Worm (Caenorhabditis elegans) whole organism, mixed stage, embryonic: ENCODE results near the gene ZK792.4.

ENCODE experiments used
- M03D4.4 ChIP-seq: sonication (generic microtip); optimal IDR thresholded peaks from 2 replicates; lab custom pipeline; 2017; ENCODE audit warnings: mild to moderate bottlenecking, missing genetic modification characterization, missing compliant biosample characterization
- bed-3 ChIP-seq: fragments of 200-800 bp; sonication (Bioruptor generic); optimal IDR thresholded peaks from 3 replicates; lab custom pipeline; 2018; ENCODE audit warnings: mild to moderate bottlenecking, missing genetic modification characterization, moderate library complexity, missing compliant biosample characterization
- blmp-1 ChIP-seq: fragments of 150-350 bp; optimal IDR thresholded peaks from 2 replicates; lab custom pipeline; 2014; ENCODE audit warnings: missing biosample characterization, missing genetic modification characterization
- ceh-39 ChIP-seq: fragments of 150-350 bp; optimal IDR thresholded peaks from 2 replicates; lab custom pipeline; 2014; ENCODE audit warnings: missing biosample characterization, missing genetic modification characterization
- ceh-83 ChIP-seq: fragments of 200-800 bp; sonication (Bioruptor generic); optimal IDR thresholded peaks from 2 replicates; lab custom pipeline; 2018; ENCODE audit warnings: mild to moderate bottlenecking, missing genetic modification characterization, missing compliant biosample characterization
- ces-1 ChIP-seq: fragments of 150-350 bp; optimal IDR thresholded peaks from 2 replicates; lab custom pipeline; 2014; ENCODE audit warnings: missing biosample characterization, missing genetic modification reagents, missing genetic modification characterization
- cnd-1 ChIP-seq: fragments of 200-800 bp; sonication (Bioruptor generic); optimal IDR thresholded peaks from 2 replicates; lab custom pipeline; 2018; ENCODE audit warnings: mild to moderate bottlenecking, missing genetic modification characterization, missing compliant biosample characterization
- drap-1 ChIP-seq: fragments of 200-800 bp; sonication (Bioruptor generic); optimal IDR thresholded peaks from 3 replicates; lab custom pipeline; 2018; ENCODE audit warnings: mild to moderate bottlenecking, missing genetic modification characterization, missing compliant biosample characterization
- elt-1 ChIP-seq: sonication (generic microtip); optimal IDR thresholded peaks from 2 replicates; lab custom pipeline; 2017; ENCODE audit warnings: missing genetic modification characterization, mild to moderate bottlenecking, missing compliant biosample characterization, antibody characterized with exemption, moderate library complexity, borderline replicate concordance; ENCODE audit not compliant: insufficient read depth
- elt-3 ChIP-seq: fragments of 150-350 bp; optimal IDR thresholded peaks from 2 replicates; lab custom pipeline; 2014; ENCODE audit warnings: missing biosample characterization, missing genetic modification characterization
- flh-1 ChIP-seq: fragments of 200-800 bp; sonication (Bioruptor generic); optimal IDR thresholded peaks from 2 replicates; lab custom pipeline; 2018; ENCODE audit warnings: mild to moderate bottlenecking, missing genetic modification characterization, moderate library complexity, missing compliant biosample characterization
- ham-2 ChIP-seq: fragments of 200-800 bp; sonication (Bioruptor generic); optimal IDR thresholded peaks from 2 replicates; lab custom pipeline; 2018; ENCODE audit warnings: mild to moderate bottlenecking, missing genetic modification characterization, missing compliant biosample characterization
- hlh-1 ChIP-seq: fragments of 150-350 bp; optimal IDR thresholded peaks from 2 replicates; lab custom pipeline; 2014; ENCODE audit warnings: missing biosample characterization, missing genetic modification reagents, missing genetic modification characterization
- lin-13 ChIP-seq: fragments of 150-350 bp; optimal IDR thresholded peaks from 2 replicates; lab custom pipeline; 2014; ENCODE audit warnings: missing biosample characterization, missing genetic modification characterization
- lsy-2 ChIP-seq: fragments of 150-350 bp; optimal IDR thresholded peaks from 2 replicates; lab custom pipeline; 2014; ENCODE audit warnings: missing biosample characterization, missing genetic modification characterization
- mab-5 ChIP-seq: fragments of 150-350 bp; optimal IDR thresholded peaks from 2 replicates; lab custom pipeline; 2014; ENCODE audit warnings: missing biosample characterization, missing genetic modification characterization
- mep-1 ChIP-seq: fragments of 150-350 bp; optimal IDR thresholded peaks from 2 replicates; lab custom pipeline; 2017; ENCODE audit warnings: missing biosample characterization, missing genetic modification reagents, missing genetic modification characterization, inconsistent platforms
- mls-2 ChIP-seq: sonication (generic microtip); optimal IDR thresholded peaks from 2 replicates; lab custom pipeline; 2016; ENCODE audit warnings: mild to moderate bottlenecking, missing genetic modification characterization, moderate library complexity, missing compliant biosample characterization
- nhr-12 ChIP-seq: fragments of 150-350 bp; optimal IDR thresholded peaks from 2 replicates; lab custom pipeline; 2014; ENCODE audit warnings: missing biosample characterization, missing genetic modification characterization
- nhr-2 ChIP-seq: fragments of 150-350 bp; optimal IDR thresholded peaks from 2 replicates; lab custom pipeline; 2014; ENCODE audit warnings: missing biosample characterization, missing genetic modification characterization
- nhr-237 ChIP-seq: fragments of 150-350 bp; optimal IDR thresholded peaks from 2 replicates; lab custom pipeline; 2014; ENCODE audit warnings: missing biosample characterization, missing genetic modification characterization
- nhr-28 ChIP-seq: fragments of 150-350 bp; optimal IDR thresholded peaks from 2 replicates; lab custom pipeline; 2014; ENCODE audit warnings: missing biosample characterization, missing genetic modification characterization
- nhr-76 ChIP-seq: sonication (generic microtip); optimal IDR thresholded peaks from 2 replicates; lab custom pipeline; 2017; ENCODE audit warnings: missing biosample characterization, missing genetic modification characterization
- sem-2 ChIP-seq: fragments of 200-800 bp; sonication (Bioruptor generic); optimal IDR thresholded peaks from 2 replicates; lab custom pipeline; 2018; ENCODE audit warnings: mild to moderate bottlenecking, missing genetic modification characterization, missing compliant biosample characterization
- sptf-1 ChIP-seq: sonication (generic microtip); optimal IDR thresholded peaks from 2 replicates; lab custom pipeline; 2017; ENCODE audit warnings: mild to moderate bottlenecking, missing genetic modification characterization, moderate library complexity, missing compliant biosample characterization
- tbx-8 ChIP-seq: fragments of 200-800 bp; sonication (Bioruptor generic); optimal IDR thresholded peaks from 2 replicates; lab custom pipeline; 2018; ENCODE audit warnings: mild to moderate bottlenecking, missing genetic modification characterization, moderate library complexity, missing compliant biosample characterization
- unc-120 ChIP-seq: sonication (generic microtip); optimal IDR thresholded peaks from 2 replicates; lab custom pipeline; 2017; ENCODE audit warnings: missing genetic modification characterization, missing compliant biosample characterization; ENCODE audit not compliant: poor library complexity, severe bottlenecking
- unc-39 ChIP-seq: fragments of 150-350 bp; optimal IDR thresholded peaks from 2 replicates; lab custom pipeline; 2014; ENCODE audit warnings: missing biosample characterization, missing genetic modification characterization
- unc-62 ChIP-seq: fragments of 150-350 bp; optimal IDR thresholded peaks from 2 replicates; lab custom pipeline; 2014; ENCODE audit warnings: missing biosample characterization, missing genetic modification reagents, missing genetic modification characterization
- zip-8 ChIP-seq: fragments of 150-350 bp; optimal IDR thresholded peaks from 2 replicates; lab custom pipeline; 2014; ENCODE audit warnings: missing biosample characterization, missing genetic modification characterization

Gene ZK792.4

DNA sequence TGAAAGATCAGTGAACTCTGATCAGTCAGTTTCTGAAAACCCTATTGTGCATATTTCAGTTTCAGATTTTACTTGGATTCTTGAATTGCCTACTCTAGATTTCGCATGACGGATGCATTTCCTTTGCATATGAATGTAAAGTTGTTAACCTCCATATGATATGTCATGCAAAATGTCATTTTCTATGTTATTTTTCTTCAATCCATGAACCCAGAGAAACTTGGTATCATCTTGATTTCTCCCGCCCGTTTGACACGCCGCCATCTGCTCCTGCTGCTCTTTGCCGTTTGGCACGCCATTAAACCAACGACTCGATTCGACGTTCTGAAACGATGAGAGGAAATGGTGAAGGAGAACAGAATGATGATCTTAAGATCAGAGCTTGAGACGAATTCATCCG is 31.5 kb downstream of the ZK792.4 start:
- TF ChIP-seq elt-1 (tag; lab: Kevin White, UChicago): no peak
- TF ChIP-seq mab-5 (tag; lab: Kevin White, UChicago): no peak
- TF ChIP-seq ceh-39: no peak
- no peak for TF ChIP-seq elt-3 (tag; lab: Kevin White, UChicago)
- no peak for TF ChIP-seq drap-1 (GFP tag; lab: Kevin White, UChicago)
- TF ChIP-seq cnd-1 (tag; lab: Kevin White, UChicago): no peak
- no peak for TF ChIP-seq sptf-1 (tag; lab: Kevin White, UChicago)
- no peak for TF ChIP-seq ces-1 (GFP tag; lab: Kevin White, UChicago)
- TF ChIP-seq M03D4.4 (tag; lab: Kevin White, UChicago): no peak
- no peak for TF ChIP-seq nhr-237 (tag; lab: Kevin White, UChicago)

DNA sequence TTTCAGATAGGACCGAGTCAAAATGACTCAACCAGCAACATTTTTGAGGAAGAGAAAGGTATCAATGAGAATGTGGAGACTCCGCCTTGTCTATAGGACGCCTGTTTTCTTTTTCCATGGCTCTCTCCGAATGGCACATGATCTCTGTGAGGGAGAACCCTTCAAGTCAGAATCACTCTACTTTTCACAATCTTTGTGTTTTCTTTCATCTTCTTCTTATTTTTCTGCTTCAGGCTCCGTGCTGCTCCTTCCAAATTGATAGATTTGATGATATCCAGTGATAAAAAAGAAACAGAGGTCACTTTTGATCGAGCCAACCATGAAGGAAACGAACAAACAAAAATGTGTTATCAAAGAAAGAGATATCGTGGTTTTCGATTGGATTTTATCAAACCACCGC is 32.8 kb downstream of the ZK792.4 start, which contains the start of gene ZK809.8:
TSS of gene ZK809.8 (minus strand) at position 34 of the 400 bp plus-strand sequence.
- peak; percentile 15 for TF ChIP-seq hlh-1 (tag; lab: Kevin White, UChicago)
- TF ChIP-seq flh-1 (GFP tag; lab: Kevin White, UChicago): no peak
- TF ChIP-seq, all 35 proteins: peak for 1

DNA sequence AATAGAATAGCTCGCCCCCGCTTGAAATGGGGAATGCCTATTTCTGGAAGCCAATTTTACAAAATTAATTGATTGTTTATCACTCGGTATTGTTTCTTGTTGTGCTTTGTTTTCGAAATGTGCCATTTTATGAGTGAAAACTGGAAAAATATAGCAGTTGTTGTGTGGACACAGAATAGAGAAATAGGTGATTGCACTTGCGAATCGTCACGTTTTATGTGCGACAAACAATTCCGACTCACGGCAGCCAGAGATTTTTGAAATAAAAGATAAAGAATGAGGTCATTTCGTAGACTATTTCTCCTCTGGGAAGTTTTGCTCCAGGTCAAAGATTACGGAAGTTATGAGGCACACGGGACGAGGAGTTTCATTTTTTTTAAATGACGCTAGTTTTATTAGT is 34.9 kb downstream of the ZK792.4 start:
- TF ChIP-seq hlh-1 (tag; lab: Kevin White, UChicago): peak; percentile 17
- no peak for TF ChIP-seq nhr-28 (tag; lab: Kevin White, UChicago)
- TF ChIP-seq mls-2: no peak
- no peak for TF ChIP-seq zip-8 (tag; lab: Kevin White, UChicago)
- TF ChIP-seq M03D4.4 (tag; lab: Kevin White, UChicago): no peak
- TF ChIP-seq lsy-2 (tag; lab: Kevin White, UChicago): no peak
- TF ChIP-seq mep-1 (tag; lab: Kevin White, UChicago): no peak
- TF ChIP-seq tbx-8 (GFP tag; lab: Kevin White, UChicago): no peak
- TF ChIP-seq, all 35 proteins: peak for 1

DNA sequence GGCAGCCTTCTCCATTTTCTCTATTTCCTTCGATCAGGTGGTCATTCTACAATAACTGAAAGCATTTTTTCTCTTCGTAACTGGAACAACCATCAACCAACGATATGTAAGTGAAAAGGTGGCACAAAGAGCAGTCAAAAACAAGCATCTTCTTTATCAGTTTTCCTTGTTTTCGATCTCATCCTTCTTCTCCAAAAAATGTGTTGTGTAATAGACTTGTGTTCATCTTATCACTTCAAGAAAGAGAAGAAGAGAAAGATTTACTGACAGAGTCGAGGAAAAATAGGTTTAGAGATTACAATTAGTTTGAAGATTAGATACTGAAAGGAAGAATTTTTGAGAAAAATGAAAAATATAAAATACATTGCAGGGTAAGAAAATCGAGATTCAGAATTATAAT is 36.5 kb downstream of the ZK792.4 start:
- TF ChIP-seq lsy-2 (tag; lab: Kevin White, UChicago): no peak
- TF ChIP-seq nhr-28 (tag; lab: Kevin White, UChicago): no peak
- no peak for TF ChIP-seq flh-1 (GFP tag; lab: Kevin White, UChicago)
- TF ChIP-seq nhr-12 (tag; lab: Kevin White, UChicago): no peak
- TF ChIP-seq nhr-2 (tag; lab: Kevin White, UChicago): no peak
- no peak for TF ChIP-seq unc-120 (tag; lab: Kevin White, UChicago)
- TF ChIP-seq ceh-83 (GFP tag; lab: Kevin White, UChicago): no peak
- no peak for TF ChIP-seq unc-39 (tag; lab: Kevin White, UChicago)
- TF ChIP-seq tbx-8 (GFP tag; lab: Kevin White, UChicago): no peak
- TF ChIP-seq elt-1 (tag; lab: Kevin White, UChicago): no peak

DNA sequence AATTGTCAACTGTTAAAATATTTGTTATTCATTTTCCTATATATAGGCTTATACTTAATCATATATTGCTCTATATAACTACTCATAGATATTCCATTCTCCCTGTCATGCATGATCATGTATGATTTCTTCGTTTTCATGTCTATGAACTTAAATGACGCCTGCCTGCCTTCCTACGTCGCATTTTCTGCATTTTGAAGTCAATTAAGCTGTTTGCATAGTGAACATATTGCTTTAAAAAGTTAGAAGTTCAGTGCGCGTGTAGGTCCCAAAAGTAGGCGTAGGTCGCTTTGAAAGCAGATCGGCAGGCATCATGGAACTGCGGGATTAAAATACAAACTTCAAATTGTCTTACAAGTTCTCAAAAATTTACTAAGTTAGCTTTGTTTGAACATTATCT is 37.1 kb downstream of the ZK792.4 start:
- TF ChIP-seq unc-62 (GFP tag; lab: Kevin White, UChicago) (no peak), sptf-1 (tag; lab: Kevin White, UChicago) (no peak), nhr-76 (tag; lab: Kevin White, UChicago) (no peak), nhr-28 (tag; lab: Kevin White, UChicago) (no peak), unc-39 (tag; lab: Kevin White, UChicago) (no peak)

DNA sequence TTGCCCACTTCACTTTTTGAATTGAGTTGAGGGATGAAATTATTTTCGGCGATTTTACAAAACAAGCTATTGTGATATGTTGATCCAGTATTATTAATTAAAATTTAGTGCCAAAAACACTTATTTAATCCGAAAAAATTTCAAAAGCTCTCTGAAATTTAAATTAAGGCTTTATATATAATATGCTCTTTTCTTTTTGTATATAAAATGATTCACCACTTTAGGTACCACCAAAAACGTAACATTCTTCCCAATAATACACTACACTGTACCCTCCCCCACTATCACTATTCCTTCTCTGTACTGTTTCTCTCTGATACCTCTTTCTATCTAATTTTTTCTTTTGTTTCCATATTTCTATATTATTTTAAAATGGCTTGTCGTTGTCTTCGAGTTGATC is 38.0 kb downstream of the ZK792.4 start, which contains the start of gene prx-2:
TSS of gene prx-2 (plus strand) at position 301 of the 400 bp plus-strand sequence.
- no peak for TF ChIP-seq ceh-83 (GFP tag; lab: Kevin White, UChicago)
- no peak for TF ChIP-seq tbx-8 (GFP tag; lab: Kevin White, UChicago)
- no peak for TF ChIP-seq sptf-1 (tag; lab: Kevin White, UChicago)
- no peak for TF ChIP-seq hlh-1 (tag; lab: Kevin White, UChicago)
- no peak for TF ChIP-seq mab-5 (tag; lab: Kevin White, UChicago)
- TF ChIP-seq blmp-1: no peak

DNA sequence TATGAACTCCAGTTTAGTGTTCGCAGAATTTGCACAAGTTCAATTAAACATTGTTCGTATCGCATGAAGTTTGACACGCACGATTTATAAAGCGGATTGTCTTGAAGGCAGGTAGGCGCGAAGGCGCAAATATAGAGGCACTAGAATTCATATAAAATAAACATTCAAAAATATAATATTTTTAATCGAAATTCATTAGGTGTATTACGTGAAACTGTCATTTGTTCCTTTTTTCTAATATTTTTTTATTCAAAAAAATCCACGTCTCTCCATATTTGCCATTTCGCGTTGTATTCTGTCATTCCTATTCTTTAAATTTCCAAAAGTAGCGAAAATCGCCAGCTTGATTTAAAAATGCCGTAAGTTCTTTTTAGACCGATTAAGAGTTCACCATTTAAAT is 40.0 kb downstream of the ZK792.4 start, which contains the start of gene ZK809.1:
TSS of gene ZK809.1 (plus strand) at position 301 of the 400 bp plus-strand sequence.
- no peak for TF ChIP-seq tbx-8 (GFP tag; lab: Kevin White, UChicago)
- no peak for TF ChIP-seq sem-2 (GFP tag; lab: Kevin White, UChicago)
- no peak for TF ChIP-seq hlh-1 (tag; lab: Kevin White, UChicago)
- TF ChIP-seq lin-13: no peak
- no peak for TF ChIP-seq nhr-28 (tag; lab: Kevin White, UChicago)
- TF ChIP-seq nhr-76 (tag; lab: Kevin White, UChicago): no peak
- TF ChIP-seq bed-3 (GFP tag; lab: Kevin White, UChicago): no peak
- no peak for TF ChIP-seq nhr-237 (tag; lab: Kevin White, UChicago)
- TF ChIP-seq drap-1 (GFP tag; lab: Kevin White, UChicago): no peak
- TF ChIP-seq mab-5 (tag; lab: Kevin White, UChicago): no peak
- TF ChIP-seq nhr-2 (tag; lab: Kevin White, UChicago): no peak
- no peak for TF ChIP-seq sptf-1 (tag; lab: Kevin White, UChicago)
- no peak for TF ChIP-seq unc-39 (tag; lab: Kevin White, UChicago)
- TF ChIP-seq zip-8 (tag; lab: Kevin White, UChicago): no peak
- no peak for TF ChIP-seq ham-2 (GFP tag; lab: Kevin White, UChicago)
- TF ChIP-seq lsy-2 (tag; lab: Kevin White, UChicago): no peak
- TF ChIP-seq elt-1 (tag; lab: Kevin White, UChicago): no peak
- TF ChIP-seq cnd-1 (tag; lab: Kevin White, UChicago): no peak
